Fruit fly (Drosophila melanogaster): Measurements from ENCODE around the gene CG34345.

CG34345 gene

DNA sequence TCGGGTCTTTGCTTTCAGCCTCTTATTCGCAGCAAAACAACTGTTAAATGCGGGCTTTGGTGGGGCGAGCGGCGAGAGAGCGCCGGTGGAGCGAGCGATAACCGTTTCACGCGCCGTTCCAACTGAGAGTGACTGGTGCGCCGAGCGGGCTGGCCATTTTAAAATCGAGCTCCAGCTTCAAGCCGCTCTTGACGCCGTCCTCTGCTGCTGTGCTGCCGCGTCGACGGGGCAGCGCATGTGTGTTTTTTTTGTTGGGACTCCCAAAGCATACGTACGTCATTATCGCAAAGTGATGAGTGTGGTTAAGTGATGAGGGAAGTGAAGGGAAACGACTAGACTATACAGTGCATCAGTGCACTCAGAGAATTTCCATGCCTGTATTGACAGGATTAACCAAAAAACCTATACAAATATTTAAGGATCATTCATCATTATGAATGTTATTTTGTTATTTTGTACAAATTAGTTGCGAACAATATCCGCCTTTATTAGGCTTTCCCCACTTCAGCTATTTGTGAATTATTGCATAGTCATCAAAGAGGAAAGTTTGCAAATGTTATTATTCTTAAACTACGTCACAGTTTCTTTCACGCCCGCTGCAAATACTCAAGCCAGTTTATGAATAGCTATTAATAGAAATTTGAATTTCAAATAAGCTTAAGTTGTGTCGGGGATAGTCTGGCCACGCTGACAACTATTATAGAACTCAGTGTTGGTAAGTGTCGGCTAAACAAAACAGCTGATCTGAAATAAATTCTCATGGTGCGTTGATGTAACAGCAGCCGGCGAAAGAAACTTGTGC is 50.5 kb downstream of the CG34345 start, which contains the start of gene Spn27A (continued):
- TF ChIP-seq trem (tag; optimal IDR thresholded peaks at IDR 0.05) (peak; percentile 46), CG2120 (GFP tag; optimal IDR thresholded peaks at IDR 0.05) (peak; percentile 76), Jarid2 (GFP tag; optimal IDR thresholded peaks at IDR 0.05) (peak; percentile 64), gsb (GFP tag; IDR thresholded peaks at IDR 0.05) (no peak), grn (GFP tag; optimal IDR thresholded peaks at IDR 0.05) (no peak), Oaz (GFP tag; IDR thresholded peaks at IDR 0.05) (no peak), crp (GFP tag; optimal IDR thresholded peaks at IDR 0.05) (peak; percentile 88 to 97), CG32532 (GFP tag; IDR thresholded peaks at IDR 0.05) (no peak; the same call in 1 of the 2 replicates), Doc2 (GFP tag; IDR thresholded peaks at IDR 0.05) (no peak), Mrtf (GFP tag; IDR thresholded peaks at IDR 0.05) (peak; percentile 24; the same call in 1 of the 3 replicates), slbo (GFP tag; IDR thresholded peaks at IDR 0.05) (peak; percentile 38; the same call in 1 of the 2 replicates), CG3838 (GFP tag; optimal IDR thresholded peaks at IDR 0.05) (no peak), Nf-YC (tag; optimal IDR thresholded peaks at IDR 0.05) (peak; percentile 6), ind (GFP tag; optimal IDR thresholded peaks at IDR 0.05) (peak; percentile 29), C15 (GFP tag; IDR thresholded peaks at IDR 0.05) (no peak), jing (GFP tag; optimal IDR thresholded peaks at IDR 0.05) (peak; percentile 51)

All from whole organism, embryonic.